Worm (Caenorhabditis elegans) whole organism, L1 larva: Measurements from ENCODE around the gene C07G1.6.
A peak's percentile ranks its signal among the peaks of the same experiment; 100 is the strongest.

ENCODE experiments used
- C16A3.4 ChIP-seq: fragments of 150-350 bp; optimal IDR thresholded peaks from 2 replicates; lab custom pipeline; 2014; ENCODE audit warnings: missing biosample characterization, missing genetic modification characterization
- aha-1 ChIP-seq: fragments of 150-350 bp; optimal IDR thresholded peaks from 2 replicates; lab custom pipeline; 2014; ENCODE audit warnings: missing biosample characterization, missing genetic modification characterization
- aly-2 ChIP-seq: fragments of 150-350 bp; optimal IDR thresholded peaks from 2 replicates; lab custom pipeline; 2014; ENCODE audit warnings: missing biosample characterization, missing genetic modification characterization
- ceh-8 ChIP-seq: fragments of 200-800 bp; sonication (Bioruptor generic); optimal IDR thresholded peaks from 2 replicates; lab custom pipeline; 2018; ENCODE audit warnings: mild to moderate bottlenecking, missing genetic modification characterization, moderate library complexity, missing compliant biosample characterization
- ceh-82 ChIP-seq, 3 experiments: fragments of 150-350 bp in 1 of 3; sonication (generic microtip) in 2 of 3; optimal IDR thresholded peaks; 2 replicates each; lab custom pipeline; 2014 to 2017; ENCODE audit warnings: missing biosample characterization in 3 of 3, missing genetic modification characterization in 3 of 3
- ceh-88 ChIP-seq: fragments of 200-800 bp; sonication (Bioruptor generic); IDR thresholded peaks from 2 replicates; pipeline ENCODE4 v1.3.6; 2022; ENCODE audit warnings: missing genetic modification characterization, missing compliant biosample characterization
- ceh-90 ChIP-seq: sonication (generic microtip); optimal IDR thresholded peaks from 2 replicates; lab custom pipeline; 2016; ENCODE audit warnings: missing genetic modification characterization, missing compliant biosample characterization
- dpl-1 ChIP-seq, 3 experiments: fragments of 150-350 bp in 2 of 3; sonication (generic microtip) in 1 of 3; optimal IDR thresholded peaks; 2 replicates each; lab custom pipeline; 2014 to 2017; ENCODE audit warnings: missing biosample characterization in 3 of 3, missing genetic modification characterization in 3 of 3, missing genetic modification reagents in 3 of 3
- dsc-1 ChIP-seq: sonication (generic microtip); optimal IDR thresholded peaks from 2 replicates; lab custom pipeline; 2016; ENCODE audit warnings: mild to moderate bottlenecking, missing genetic modification characterization, missing compliant biosample characterization
- efl-3 ChIP-seq: fragments of 200-800 bp; sonication (Bioruptor generic); optimal IDR thresholded peaks from 2 replicates; lab custom pipeline; 2018; ENCODE audit warnings: mild to moderate bottlenecking, missing genetic modification characterization, missing compliant biosample characterization
- egl-13 ChIP-seq: sonication (generic microtip); optimal IDR thresholded peaks from 2 replicates; lab custom pipeline; 2016; ENCODE audit warnings: missing genotype, missing genetic modification reagents, missing genetic modification characterization, missing compliant biosample characterization
- egl-27 ChIP-seq, 2 experiments: fragments of 150-350 bp in 1 of 2; sonication (generic microtip); optimal IDR thresholded peaks; 3 replicates each; lab custom pipeline; 2017 to 2018; ENCODE audit warnings: missing biosample characterization in 2 of 2, missing genetic modification characterization in 2 of 2, missing genetic modification reagents in 2 of 2
- elt-2 ChIP-seq: sonication (generic microtip); optimal IDR thresholded peaks from 2 replicates; lab custom pipeline; 2016; ENCODE audit warnings: missing genetic modification characterization, mild to moderate bottlenecking, inconsistent platforms, missing compliant biosample characterization, missing genetic modification reagents
- elt-3 ChIP-seq, 6 experiments: fragments of 150-350 bp in 1 of 6; sonication (generic microtip); optimal IDR thresholded peaks; 2 replicates each; lab custom pipeline; 2017 to 2018; ENCODE audit warnings: missing biosample characterization in 6 of 6, missing genetic modification characterization in 6 of 6, inconsistent platforms in 1 of 6
- ets-5 ChIP-seq: fragments of 200-800 bp; sonication (Bioruptor generic); IDR thresholded peaks from 2 replicates; pipeline ENCODE4 v1.3.6; 2022; ENCODE audit warnings: missing genetic modification characterization, missing compliant biosample characterization
- fkh-4 ChIP-seq: sonication (generic microtip); optimal IDR thresholded peaks from 2 replicates; lab custom pipeline; 2016; ENCODE audit warnings: missing compliant biosample characterization, missing genetic modification characterization, borderline replicate concordance
- fkh-8 ChIP-seq: sonication (generic microtip); optimal IDR thresholded peaks from 2 replicates; lab custom pipeline; 2016; ENCODE audit warnings: mild to moderate bottlenecking, missing genetic modification characterization, missing compliant biosample characterization
- fos-1 ChIP-seq: fragments of 150-350 bp; optimal IDR thresholded peaks from 2 replicates; lab custom pipeline; 2014; ENCODE audit warnings: missing biosample characterization, missing genetic modification characterization
- irx-1 ChIP-seq: sonication (generic microtip); optimal IDR thresholded peaks from 2 replicates; lab custom pipeline; 2016; ENCODE audit warnings: missing genetic modification characterization, missing compliant biosample characterization
- lin-13 ChIP-seq: fragments of 150-350 bp; optimal IDR thresholded peaks from 2 replicates; lab custom pipeline; 2014; ENCODE audit warnings: missing biosample characterization, missing genetic modification reagents, missing genetic modification characterization
- lin-15B ChIP-seq: fragments of 150-350 bp; sonication (generic microtip); optimal IDR thresholded peaks from 3 replicates; lab custom pipeline; 2014; ENCODE audit warnings: missing biosample characterization, missing genetic modification characterization
- lin-39 ChIP-seq: fragments of 150-350 bp; optimal IDR thresholded peaks from 2 replicates; lab custom pipeline; 2014; ENCODE audit warnings: missing biosample characterization, missing genetic modification reagents, missing genetic modification characterization
- lsy-2 ChIP-seq, 2 experiments: fragments of 150-350 bp; optimal IDR thresholded peaks; 2 replicates each; lab custom pipeline; 2014; ENCODE audit warnings: missing biosample characterization in 2 of 2, missing genetic modification characterization in 2 of 2
- mep-1 ChIP-seq: fragments of 150-350 bp; optimal IDR thresholded peaks from 2 replicates; lab custom pipeline; 2014; ENCODE audit warnings: missing biosample characterization, missing genetic modification characterization
- nhr-11 ChIP-seq: fragments of 150-350 bp; optimal IDR thresholded peaks from 2 replicates; lab custom pipeline; 2014; ENCODE audit warnings: missing biosample characterization, missing genetic modification characterization
- nhr-237 ChIP-seq: fragments of 150-350 bp; optimal IDR thresholded peaks from 2 replicates; lab custom pipeline; 2014; ENCODE audit warnings: missing biosample characterization, missing genetic modification characterization
- nhr-76 ChIP-seq: sonication (generic microtip); optimal IDR thresholded peaks from 2 replicates; lab custom pipeline; 2017; ENCODE audit warnings: missing biosample characterization, missing genetic modification characterization
- nhr-77 ChIP-seq: fragments of 150-350 bp; optimal IDR thresholded peaks from 2 replicates; lab custom pipeline; 2014; ENCODE audit warnings: missing biosample characterization, missing genetic modification characterization
- nhr-84 ChIP-seq: sonication (generic microtip); optimal IDR thresholded peaks from 2 replicates; lab custom pipeline; 2017; ENCODE audit warnings: missing biosample characterization, missing genetic modification characterization
- rnt-1 ChIP-seq: sonication (generic microtip); optimal IDR thresholded peaks from 2 replicates; lab custom pipeline; 2016; ENCODE audit warnings: mild to moderate bottlenecking, missing genetic modification characterization, moderate library complexity, missing compliant biosample characterization
- snpc-4 ChIP-seq: fragments of 150-350 bp; optimal IDR thresholded peaks from 2 replicates; lab custom pipeline; 2014; ENCODE audit warnings: missing biosample characterization, missing genetic modification characterization
- snu-23 ChIP-seq: sonication (generic microtip); optimal IDR thresholded peaks from 2 replicates; lab custom pipeline; 2016; ENCODE audit warnings: missing genetic modification characterization, missing compliant biosample characterization
- sox-4 ChIP-seq: sonication (generic microtip); optimal IDR thresholded peaks from 2 replicates; lab custom pipeline; 2016; ENCODE audit warnings: missing genetic modification characterization, missing compliant biosample characterization
- sptf-1 ChIP-seq: fragments of 150-350 bp; optimal IDR thresholded peaks from 2 replicates; lab custom pipeline; 2014; ENCODE audit warnings: missing biosample characterization, missing genetic modification characterization
- unc-62 ChIP-seq: fragments of 150-350 bp; optimal IDR thresholded peaks from 2 replicates; lab custom pipeline; 2014; ENCODE audit warnings: missing biosample characterization, missing genetic modification reagents, missing genetic modification characterization
- unc-86 ChIP-seq: sonication (generic microtip); optimal IDR thresholded peaks from 2 replicates; lab custom pipeline; 2016; ENCODE audit warnings: missing genetic modification characterization, missing compliant biosample characterization
- vab-15 ChIP-seq: sonication (generic microtip); optimal IDR thresholded peaks from 2 replicates; lab custom pipeline; 2017; ENCODE audit warnings: missing genotype, mild to moderate bottlenecking, missing genetic modification characterization, missing compliant biosample characterization
- zag-1 ChIP-seq: fragments of 150-350 bp; optimal IDR thresholded peaks from 2 replicates; lab custom pipeline; 2014; ENCODE audit warnings: missing biosample characterization, missing genetic modification characterization
- ztf-4 ChIP-seq: fragments of 150-350 bp; optimal IDR thresholded peaks from 2 replicates; lab custom pipeline; 2014; ENCODE audit warnings: missing biosample characterization, missing genetic modification characterization

C07G1.6 gene

DNA sequence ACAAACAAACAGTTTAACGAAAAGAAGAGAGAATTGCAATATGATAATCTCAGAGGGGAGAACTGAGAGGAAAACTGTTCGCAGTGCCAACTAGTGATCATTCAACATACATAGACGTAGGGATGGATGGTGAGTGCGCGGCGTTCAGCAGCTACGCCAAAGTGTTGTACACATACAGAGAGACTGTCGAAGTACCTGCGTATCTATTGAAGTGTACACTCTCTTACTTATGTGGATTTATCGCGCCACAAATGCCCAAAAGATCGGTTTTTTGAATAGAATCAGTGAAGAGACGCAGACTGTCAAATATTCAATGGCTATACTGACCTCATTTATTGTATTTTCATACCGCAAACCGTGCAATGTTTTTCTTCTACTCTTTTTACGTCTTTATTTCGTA lies 39.9 kb downstream of the C07G1.6 start (continued):
- TF ChIP-seq ceh-8 (GFP tag; lab: Kevin White, UChicago) (no peak), nhr-237 (tag; lab: Kevin White, UChicago) (no peak), elt-3 (tag; optimal IDR thresholded peaks at IDR 0.05; lab: Kevin White, UChicago) (peak in 2 of 6 experiments; percentile 11 to 48), nhr-76 (tag; lab: Kevin White, UChicago) (no peak), fos-1 (tag; lab: Kevin White, UChicago) (no peak), egl-27 (tag; optimal IDR thresholded peaks at IDR 0.05; lab: Kevin White, UChicago) (no peak), ets-5 (no peak), ceh-88 (GFP tag; lab: Robert Waterston, UW) (no peak), fkh-4 (tag; lab: Kevin White, UChicago) (no peak), irx-1 (tag; lab: Kevin White, UChicago) (no peak), aly-2 (tag; lab: Kevin White, UChicago) (no peak), sox-4 (tag; lab: Kevin White, UChicago) (no peak), C16A3.4 (no peak), dpl-1 (GFP tag; optimal IDR thresholded peaks at IDR 0.05; lab: Kevin White, UChicago) (no peak), egl-13 (tag; lab: Kevin White, UChicago) (no peak), lin-15B (tag; lab: Kevin White, UChicago) (no peak), fkh-8 (no peak), nhr-84 (no peak), ztf-4 (tag; lab: Kevin White, UChicago) (no peak), unc-86 (tag; lab: Kevin White, UChicago) (no peak), snpc-4 (no peak), lin-13 (no peak), zag-1 (tag; lab: Kevin White, UChicago) (no peak), nhr-11 (tag; lab: Kevin White, UChicago) (no peak), lsy-2 (tag; optimal IDR thresholded peaks at IDR 0.05; lab: Kevin White, UChicago) (peak in 1 of 2 experiments; percentile 14), ceh-90 (tag; lab: Kevin White, UChicago) (no peak), lin-39 (tag; lab: Kevin White, UChicago) (no peak), dsc-1 (tag; lab: Kevin White, UChicago) (no peak)

ce11 chrIV:8169674-8170073 lies 40.5 kb downstream of the C07G1.6 start, which contains the start of gene C07G1.15:
TSS of gene C07G1.15 (plus strand) at chrIV:8169974.
- TF ChIP-seq efl-3 (GFP tag; lab: Kevin White, UChicago), result no peak
- no peak for TF ChIP-seq nhr-77
- TF ChIP-seq egl-13 (tag; lab: Kevin White, UChicago), result no peak
- no peak for TF ChIP-seq fkh-4 (tag; lab: Kevin White, UChicago)
- TF ChIP-seq, all 84 proteins: peak for 0

- TF ChIP-seq elt-2 (tag; lab: Kevin White, UChicago) (peak; percentile 25), unc-62 (GFP tag; lab: Kevin White, UChicago) (no peak)
- TF ChIP-seq, all 84 proteins: peak for 1
Observed at ce11 chrIV:8168660-8169059, 41.5 kb downstream of the C07G1.6 start, which contains the start of gene clec-52. TSS of gene clec-52 (minus strand) at chrIV:8168760.

- no peak for TF ChIP-seq vab-15 (tag; lab: Kevin White, UChicago)
- no peak for TF ChIP-seq snu-23
- TF ChIP-seq sptf-1 (tag; lab: Kevin White, UChicago), result no peak
- TF ChIP-seq zag-1 (tag; lab: Kevin White, UChicago), result no peak
- TF ChIP-seq fkh-8, result no peak
- TF ChIP-seq rnt-1, result no peak
- TF ChIP-seq mep-1 (tag; lab: Kevin White, UChicago), result no peak
- no peak for TF ChIP-seq ceh-82 (tag; optimal IDR thresholded peaks at IDR 0.05; lab: Kevin White, UChicago)
- TF ChIP-seq aha-1 (tag; lab: Kevin White, UChicago), result no peak
Observed at ce11 chrIV:8165950-8166349, 44.2 kb downstream of the C07G1.6 start, which contains the start of gene B0218.7. TSS of gene B0218.7 (minus strand) at chrIV:8166050.
